Worm (Caenorhabditis elegans): ENCODE results near the gene cmtr-2.

ce11 chrIII:6646898-6647297 lies 31.7 kb downstream of the cmtr-2 start:
- TF ChIP-seq snpc-4 (tag; optimal IDR thresholded peaks at IDR 0.05) (no peak), blmp-1 (tag; optimal IDR thresholded peaks at IDR 0.05) (no peak), sptf-1 (tag; optimal IDR thresholded peaks at IDR 0.05) (no peak), mab-5 (tag; optimal IDR thresholded peaks at IDR 0.05) (no peak), nhr-237 (tag; optimal IDR thresholded peaks at IDR 0.05) (no peak), nhr-12 (tag; optimal IDR thresholded peaks at IDR 0.05) (no peak), unc-62 (GFP tag; optimal IDR thresholded peaks at IDR 0.05) (no peak), nhr-76 (tag; optimal IDR thresholded peaks at IDR 0.05) (no peak), elt-1 (tag; optimal IDR thresholded peaks at IDR 0.05; ENCODE audit: borderline replicate concordance, insufficient read depth) (no peak), pha-4 (tag; optimal IDR thresholded peaks at IDR 0.05) (no peak), unc-39 (tag; optimal IDR thresholded peaks at IDR 0.05) (no peak), lin-13 (tag; optimal IDR thresholded peaks at IDR 0.05) (no peak)

Measured in whole organism, mixed stage, embryonic.